Worm (Caenorhabditis elegans): ENCODE results near the gene frpr-1.

The frpr-1 gene

ce11 chrX:8156502-8156901 lies 27.1 kb upstream of the frpr-1 start (continued):
- peak; percentile 65 for TF ChIP-seq dve-1 (tag; optimal IDR thresholded peaks at IDR 0.05; ENCODE audit: insufficient read depth)
- peak; percentile 7 for TF ChIP-seq hmg-1.1 (GFP tag; IDR thresholded peaks at IDR 0.05)
- 0 out of 2 replicates have a peak, but pooled peaks have one; percentile 25 for TF ChIP-seq ctbp-1 (GFP tag; IDR thresholded peaks at IDR 0.05)
- TF ChIP-seq pha-4 (GFP tag; IDR thresholded peaks at IDR 0.05), result peak; percentile 71; the same call in 1 of the 2 replicates
- no peak for TF ChIP-seq pha-4 (tag; optimal IDR thresholded peaks at IDR 0.05)
- TF ChIP-seq hlh-11 (tag; optimal IDR thresholded peaks at IDR 0.05), result peak; percentile 32
- 0 out of 2 replicates have a peak, but pooled peaks have one; percentile 8 for TF ChIP-seq nhr-42 (GFP tag; IDR thresholded peaks at IDR 0.05)
- TF ChIP-seq F10B5.3 (tag; optimal IDR thresholded peaks at IDR 0.05), result no peak
- peak in 1 of 2 experiments; percentile 53 for TF ChIP-seq lsy-2 (tag; optimal IDR thresholded peaks at IDR 0.05)
- TF ChIP-seq madf-9 (GFP tag; conservative IDR thresholded peaks at IDR 0.05), result peak; percentile 35; the same call in 1 of the 2 replicates
- TF ChIP-seq dmd-8 (GFP tag; IDR thresholded peaks at IDR 0.05), result 0 out of 2 replicates have a peak, but pooled peaks have one; percentile 60
- TF ChIP-seq egl-43 (GFP tag; IDR thresholded peaks at IDR 0.05), result peak; percentile 78
- 0 out of 4 replicates have a peak, but pooled peaks of 1 of the 2 experiments have one; percentile 25 for TF ChIP-seq madf-5 (GFP tag; IDR thresholded peaks at IDR 0.05)
- no peak for TF ChIP-seq fos-1 (tag; optimal IDR thresholded peaks at IDR 0.05)
- TF ChIP-seq ceh-20 (GFP tag; IDR thresholded peaks at IDR 0.05), result peak; percentile 50; the same call in 1 of the 2 replicates
- 0 out of 2 replicates have a peak, but pooled peaks have one; percentile 17 for TF ChIP-seq lin-29 (GFP tag; IDR thresholded peaks at IDR 0.05)
- TF ChIP-seq dmd-9 (GFP tag; IDR thresholded peaks at IDR 0.05), result no peak
- peak; percentile 68; the same call in 1 of the 2 replicates for TF ChIP-seq ZK337.2 (GFP tag; IDR thresholded peaks at IDR 0.05)
- peak; percentile 73 for TF ChIP-seq snpc-1.2 (GFP tag; IDR thresholded peaks at IDR 0.05)
- TF ChIP-seq aha-1 (tag), result peak; percentile 2
- TF ChIP-seq ceh-82 (tag; optimal IDR thresholded peaks at IDR 0.05), result no peak
- peak; percentile 50 for TF ChIP-seq lin-38 (GFP tag; IDR thresholded peaks at IDR 0.05)

- TF ChIP-seq D1046.2 (GFP tag; IDR thresholded peaks at IDR 0.05) (no peak), dmd-9 (GFP tag; IDR thresholded peaks at IDR 0.05) (0 out of 2 replicates have a peak, but pooled peaks have one; percentile 37), zip-11 (GFP tag; IDR thresholded peaks at IDR 0.05) (no peak), arid-1 (GFP tag; conservative IDR thresholded peaks at IDR 0.05) (peak; percentile 65), dpl-1 (GFP tag; optimal IDR thresholded peaks at IDR 0.05) (no peak), nhr-28 (tag; optimal IDR thresholded peaks at IDR 0.05) (no peak), ceh-28 (tag; optimal IDR thresholded peaks at IDR 0.05) (no peak), daf-12 (tag; optimal IDR thresholded peaks at IDR 0.05) (no peak), mxl-2 (GFP tag; conservative IDR thresholded peaks at IDR 0.05) (no peak), egl-43 (GFP tag; IDR thresholded peaks at IDR 0.05) (peak; percentile 88), unc-39 (tag; optimal IDR thresholded peaks at IDR 0.05) (no peak), nhr-25 (tag; optimal IDR thresholded peaks at IDR 0.05; ENCODE audit: borderline replicate concordance, insufficient read depth) (no peak), daf-16 (GFP tag; optimal IDR thresholded peaks at IDR 0.05) (no peak), daf-16 (tag; optimal IDR thresholded peaks at IDR 0.05) (peak; percentile 22), T26A8.4 (GFP tag; IDR thresholded peaks at IDR 0.05) (no peak; the same call in 1 of the 2 replicates), pha-4 (GFP tag; IDR thresholded peaks at IDR 0.05) (peak; percentile 73), pha-4 (tag; optimal IDR thresholded peaks at IDR 0.05) (no peak), nhr-48 (tag; optimal IDR thresholded peaks at IDR 0.05) (no peak), F49E8.2 (tag; optimal IDR thresholded peaks at IDR 0.05; ENCODE audit: borderline replicate concordance) (no peak), duxl-1 (tag; optimal IDR thresholded peaks at IDR 0.05; ENCODE audit: poor library complexity) (no peak), mdl-1 (tag; optimal IDR thresholded peaks at IDR 0.05) (no peak), aha-1 (tag) (peak; percentile 48), unc-62 (GFP tag; optimal IDR thresholded peaks at IDR 0.05 in 1 of 2) (peak in 1 of 2 experiments; percentile 54), unc-62 (tag; optimal IDR thresholded peaks at IDR 0.05) (no peak), F26F4.8 (GFP tag; conservative IDR thresholded peaks at IDR 0.05) (peak; percentile 77), zfp-3 (GFP tag; conservative IDR thresholded peaks at IDR 0.05) (0 out of 2 replicates have a peak, but pooled peaks have one; percentile 42), nhr-42 (GFP tag; IDR thresholded peaks at IDR 0.05) (peak; percentile 66; the same call in 1 of the 2 replicates), gei-8 (GFP tag; optimal IDR thresholded peaks at IDR 0.05) (no peak), madf-5 (GFP tag; IDR thresholded peaks at IDR 0.05) (peak in 1 of 2 experiments; percentile 78; a peak in 3 of 4 replicates), saeg-2 (GFP tag; IDR thresholded peaks at IDR 0.05) (0 out of 2 replicates have a peak, but pooled peaks have one; percentile 26), ZK337.2 (GFP tag; IDR thresholded peaks at IDR 0.05) (peak; percentile 45; the same call in 1 of the 2 replicates), lin-1 (GFP tag; IDR thresholded peaks at IDR 0.05) (peak; percentile 66; the same call in 1 of the 2 replicates), dmd-8 (GFP tag; IDR thresholded peaks at IDR 0.05) (peak; percentile 85), mxl-3 (GFP tag; optimal IDR thresholded peaks at IDR 0.05) (no peak), attf-4 (tag; optimal IDR thresholded peaks at IDR 0.05) (no peak)
Measured at ce11 chrX:8155969-8156368, 26.5 kb upstream of the frpr-1 start.
